Fruit fly (Drosophila melanogaster): ENCODE measurements around the gene wor.

The wor gene

DNA sequence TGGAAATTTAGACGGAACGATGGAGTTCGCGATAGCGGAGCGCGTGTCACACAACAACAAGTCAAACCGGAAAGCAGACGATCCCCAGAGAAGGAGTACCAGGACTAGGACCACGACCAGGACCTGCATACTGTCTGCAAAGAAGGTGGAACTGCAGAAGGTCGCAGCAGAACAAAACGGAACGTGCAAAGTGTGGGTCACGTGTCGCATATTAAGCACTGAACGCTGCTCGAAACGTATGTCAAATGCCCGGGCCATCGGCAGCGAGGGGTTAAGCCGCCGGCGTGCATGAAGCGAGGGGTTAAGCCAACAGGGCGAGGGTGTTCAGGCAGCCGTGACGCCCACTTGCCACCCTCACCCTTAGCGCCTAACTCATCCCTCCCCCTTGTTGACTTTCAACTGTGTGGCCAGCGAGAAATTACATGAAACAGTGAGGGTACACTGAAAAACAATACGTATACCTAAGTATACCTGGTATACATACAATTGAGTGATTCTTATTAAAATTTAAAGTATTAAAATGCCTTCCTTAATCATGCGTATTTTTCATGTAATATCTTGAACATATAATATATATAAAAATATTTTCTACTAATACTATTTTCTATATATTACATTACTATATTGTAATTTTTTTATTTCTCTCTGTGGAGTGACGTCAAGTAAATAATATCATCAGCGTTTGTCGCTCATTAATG lies 16.6 kb upstream of the wor start (continued):
- TF ChIP-seq Trl (optimal IDR thresholded peaks at IDR 0.05) (no peak), Trl (GFP tag; optimal IDR thresholded peaks at IDR 0.05) (no peak), CoRest (tag; optimal IDR thresholded peaks at IDR 0.05) (peak; percentile 72), grau (tag; optimal IDR thresholded peaks at IDR 0.05) (peak; percentile 64), CG17385 (GFP tag; optimal IDR thresholded peaks at IDR 0.05) (peak; percentile 6), Oli (tag; optimal IDR thresholded peaks at IDR 0.05) (peak; percentile 1), kni (GFP tag; optimal IDR thresholded peaks at IDR 0.05) (no peak), cas (GFP tag; IDR thresholded peaks at IDR 0.05) (no peak), lola (GFP tag; optimal IDR thresholded peaks at IDR 0.05) (peak in 1 of 3 experiments; percentile 81), CG9876 (GFP tag; optimal IDR thresholded peaks at IDR 0.05) (no peak), CG31224 (GFP tag; IDR thresholded peaks at IDR 0.05) (no peak), emc (GFP tag; optimal IDR thresholded peaks at IDR 0.05) (no peak), CG8388 (GFP tag; optimal IDR thresholded peaks at IDR 0.05) (peak; percentile 70), tin (GFP tag; optimal IDR thresholded peaks at IDR 0.05) (peak; percentile 31), MTF-1 (GFP tag; optimal IDR thresholded peaks at IDR 0.05; ENCODE audit: borderline replicate concordance) (no peak), Hmx (GFP tag; optimal IDR thresholded peaks at IDR 0.05) (no peak), TFAM (GFP tag; optimal IDR thresholded peaks at IDR 0.05) (no peak), run (tag; optimal IDR thresholded peaks at IDR 0.05) (peak; percentile 19), CG14667 (GFP tag; IDR thresholded peaks at IDR 0.05) (no peak), Hmr (GFP tag; optimal IDR thresholded peaks at IDR 0.05) (no peak), hth (optimal IDR thresholded peaks at IDR 0.05) (no peak), NfI (GFP tag; optimal IDR thresholded peaks at IDR 0.05) (no peak), CG7987 (GFP tag; optimal IDR thresholded peaks at IDR 0.05) (no peak), Meics (GFP tag; optimal IDR thresholded peaks at IDR 0.05) (no peak), CG15269 (tag; optimal IDR thresholded peaks at IDR 0.05) (peak; percentile 15), CG10979 (tag; optimal IDR thresholded peaks at IDR 0.05) (peak; percentile 88), prd (optimal IDR thresholded peaks at IDR 0.05) (no peak), prd (GFP tag; IDR thresholded peaks at IDR 0.05) (peak; percentile 26; the same call in 1 of the 3 replicates), CG4854 (GFP tag; optimal IDR thresholded peaks at IDR 0.05) (no peak), CG32532 (GFP tag; IDR thresholded peaks at IDR 0.05) (no peak), ac (GFP tag; optimal IDR thresholded peaks at IDR 0.05) (no peak), odd (GFP tag; optimal IDR thresholded peaks at IDR 0.05) (peak; percentile 12), z (GFP tag; IDR thresholded peaks at IDR 0.05) (no peak), hkb (optimal IDR thresholded peaks at IDR 0.05) (no peak), hkb (GFP tag; IDR thresholded peaks at IDR 0.05) (no peak), so (GFP tag; IDR thresholded peaks at IDR 0.05) (no peak), BEAF-32 (GFP tag; optimal IDR thresholded peaks at IDR 0.05) (no peak), CG4360 (GFP tag; IDR thresholded peaks at IDR 0.05) (no peak), gem (tag; optimal IDR thresholded peaks at IDR 0.05) (peak; percentile 79), CG12744 (GFP tag; optimal IDR thresholded peaks at IDR 0.05) (no peak), Sox100B (GFP tag; optimal IDR thresholded peaks at IDR 0.05) (peak; percentile 68), CG14441 (GFP tag; IDR thresholded peaks at IDR 0.05) (no peak), D19A (tag; optimal IDR thresholded peaks at IDR 0.05) (peak; percentile 81), Sin3A (optimal IDR thresholded peaks at IDR 0.05) (no peak), Abd-B (GFP tag; optimal IDR thresholded peaks at IDR 0.05) (peak; percentile 28), CG15696 (tag; optimal IDR thresholded peaks at IDR 0.05) (peak; percentile 69), gcm (GFP tag; optimal IDR thresholded peaks at IDR 0.05) (peak; percentile 66), CG10959 (GFP tag; IDR thresholded peaks at IDR 0.05) (peak; percentile 23; the same call in 1 of the 2 replicates), CG13775 (GFP tag; optimal IDR thresholded peaks at IDR 0.05) (peak; percentile 6), CG11504 (tag; optimal IDR thresholded peaks at IDR 0.05) (peak; percentile 71), CG12391 (tag; optimal IDR thresholded peaks at IDR 0.05) (peak; percentile 78)

Data from whole organism, embryonic.